Fruit fly (Drosophila melanogaster): Measurements from ENCODE around the gene CG11760.

The CG11760 gene

dm6 chr3R:8744198-8744597, 25.2 kb downstream of the CG11760 start (continued):
- TF ChIP-seq scrt (GFP tag; optimal IDR thresholded peaks at IDR 0.05) = no peak
- TF ChIP-seq dmrt11E (tag; optimal IDR thresholded peaks at IDR 0.05) = no peak
- peak; percentile 10; the same call in 1 of the 2 replicates for TF ChIP-seq peb (GFP tag; IDR thresholded peaks at IDR 0.05)
- no peak for TF ChIP-seq CG17568 (GFP tag; optimal IDR thresholded peaks at IDR 0.05)
- TF ChIP-seq mam (GFP tag; optimal IDR thresholded peaks at IDR 0.05) = peak; percentile 2
- TF ChIP-seq gcm (GFP tag; optimal IDR thresholded peaks at IDR 0.05) = peak; percentile 33
- TF ChIP-seq CG30431 (GFP tag; optimal IDR thresholded peaks at IDR 0.05) = peak; percentile 22
- TF ChIP-seq CG2202 (tag; optimal IDR thresholded peaks at IDR 0.05) = no peak
- peak; percentile 24 for TF ChIP-seq gcm2 (GFP tag; optimal IDR thresholded peaks at IDR 0.05)
- peak; percentile 46 for TF ChIP-seq Hsf (GFP tag; optimal IDR thresholded peaks at IDR 0.05)
- TF ChIP-seq nom (GFP tag; optimal IDR thresholded peaks at IDR 0.05) = no peak
- TF ChIP-seq CG15696 (tag; optimal IDR thresholded peaks at IDR 0.05) = no peak
- TF ChIP-seq CG9609 (GFP tag; optimal IDR thresholded peaks at IDR 0.05) = peak; percentile 41
- TF ChIP-seq sima (GFP tag; optimal IDR thresholded peaks at IDR 0.05) = no peak
- peak; percentile 37 for TF ChIP-seq CG17829 (tag; optimal IDR thresholded peaks at IDR 0.05)
- TF ChIP-seq ara (GFP tag; IDR thresholded peaks at IDR 0.05) = no peak
- no peak for TF ChIP-seq prd (optimal IDR thresholded peaks at IDR 0.05)
- TF ChIP-seq prd (GFP tag; IDR thresholded peaks at IDR 0.05) = peak; percentile 68
- TF ChIP-seq CG12071 (GFP tag; optimal IDR thresholded peaks at IDR 0.05) = no peak
- no peak for TF ChIP-seq CG6813 (GFP tag; optimal IDR thresholded peaks at IDR 0.05)
- peak; percentile 28; the same call in 1 of the 4 replicates for TF ChIP-seq Gug (GFP tag; IDR thresholded peaks at IDR 0.05)
- peak; percentile 46; the same call in 1 of the 2 replicates for TF ChIP-seq CG31441 (GFP tag; IDR thresholded peaks at IDR 0.05)
- no peak for TF ChIP-seq TFAM (GFP tag; optimal IDR thresholded peaks at IDR 0.05)
- TF ChIP-seq CG10147 (GFP tag; optimal IDR thresholded peaks at IDR 0.05) = no peak
- TF ChIP-seq CHES-1-like (GFP tag; optimal IDR thresholded peaks at IDR 0.05) = no peak
- no peak for TF ChIP-seq CG10431 (GFP tag; optimal IDR thresholded peaks at IDR 0.05)
- TF ChIP-seq Aef1 (GFP tag; IDR thresholded peaks at IDR 0.05) = peak; percentile 44; the same call in 1 of the 3 replicates
- peak; percentile 41 for TF ChIP-seq CG1602 (GFP tag; optimal IDR thresholded peaks at IDR 0.05)
- no peak for TF ChIP-seq BEAF-32 (GFP tag; optimal IDR thresholded peaks at IDR 0.05)
- TF ChIP-seq Antp (GFP tag; optimal IDR thresholded peaks at IDR 0.05) = peak; percentile 58
- TF ChIP-seq D (optimal IDR thresholded peaks at IDR 0.05) = no peak
- TF ChIP-seq D (GFP tag; optimal IDR thresholded peaks at IDR 0.05) = no peak
- TF ChIP-seq inv (GFP tag; IDR thresholded peaks at IDR 0.05; ENCODE audit: partially characterized antibody) = no peak
- no peak for TF ChIP-seq Gsc (GFP tag; IDR thresholded peaks at IDR 0.05)
- no peak for TF ChIP-seq MTF-1 (GFP tag; optimal IDR thresholded peaks at IDR 0.05; ENCODE audit: borderline replicate concordance)
- no peak for TF ChIP-seq dan (GFP tag; IDR thresholded peaks at IDR 0.05)
- TF ChIP-seq ci (GFP tag; IDR thresholded peaks at IDR 0.05) = peak; percentile 63; the same call in 2 of the 3 replicates
- no peak for TF ChIP-seq Neu2 (GFP tag; optimal IDR thresholded peaks at IDR 0.05; ENCODE audit: borderline replicate concordance)
- TF ChIP-seq CG11456 (GFP tag; IDR thresholded peaks at IDR 0.05) = peak; percentile 72; the same call in 1 of the 3 replicates
- peak; percentile 12 for TF ChIP-seq CG4854 (GFP tag; optimal IDR thresholded peaks at IDR 0.05)
- no peak for TF ChIP-seq otp (GFP tag; IDR thresholded peaks at IDR 0.05)
- no peak for TF ChIP-seq crc (GFP tag; optimal IDR thresholded peaks at IDR 0.05)
- no peak for TF ChIP-seq CG4707 (GFP tag; optimal IDR thresholded peaks at IDR 0.05)
- no peak for TF ChIP-seq CG17612 (GFP tag; IDR thresholded peaks at IDR 0.05)
- TF ChIP-seq Rfx (GFP tag; IDR thresholded peaks at IDR 0.05) = peak; percentile 62; the same call in 1 of the 2 replicates
- TF ChIP-seq abd-A (tag; optimal IDR thresholded peaks at IDR 0.05) = no peak
- TF ChIP-seq E2f2 (GFP tag; IDR thresholded peaks at IDR 0.05) = 0 out of 2 replicates have a peak, but pooled peaks have one; percentile 31
- no peak for TF ChIP-seq CG17912 (GFP tag; optimal IDR thresholded peaks at IDR 0.05)
- TF ChIP-seq Dref (GFP tag; IDR thresholded peaks at IDR 0.05) = no peak
- TF ChIP-seq ftz-f1 (GFP tag; optimal IDR thresholded peaks at IDR 0.05) = no peak
- TF ChIP-seq Oli (tag; optimal IDR thresholded peaks at IDR 0.05) = peak; percentile 62
- no peak for TF ChIP-seq disco-r (GFP tag; optimal IDR thresholded peaks at IDR 0.05)
